Fruit fly (Drosophila melanogaster): ENCODE measurements around the gene CG1105.

Gene CG1105

dm6 chr3R:7067092-7067491 lies at the start of gene CG1105, which contains the start of gene CG1965 (continued):
- TF ChIP-seq cwo (GFP tag; optimal IDR thresholded peaks at IDR 0.05), result peak; percentile 84
- TF ChIP-seq Oli (tag; optimal IDR thresholded peaks at IDR 0.05), result peak; percentile 80
- peak; percentile 98 for TF ChIP-seq CG9932 (GFP tag; IDR thresholded peaks at IDR 0.05)
- TF ChIP-seq Ets97D (GFP tag; optimal IDR thresholded peaks at IDR 0.05), result peak; percentile 93
- TF ChIP-seq run (tag; optimal IDR thresholded peaks at IDR 0.05), result peak; percentile 82
- peak; percentile 83 for TF ChIP-seq Mes4 (GFP tag; optimal IDR thresholded peaks at IDR 0.05)
- TF ChIP-seq CG31388 (GFP tag; optimal IDR thresholded peaks at IDR 0.05), result peak; percentile 90
- TF ChIP-seq CG1024 (GFP tag; IDR thresholded peaks at IDR 0.05), result peak; percentile 73
- peak; percentile 15 for TF ChIP-seq kah (GFP tag; optimal IDR thresholded peaks at IDR 0.05)
- TF ChIP-seq Dref (GFP tag; IDR thresholded peaks at IDR 0.05), result peak; percentile 70
- TF ChIP-seq Awh (GFP tag; IDR thresholded peaks at IDR 0.05), result peak; percentile 88
- peak; percentile 58 for TF ChIP-seq Sry-β (GFP tag; optimal IDR thresholded peaks at IDR 0.05)
- TF ChIP-seq Ada2b (GFP tag; IDR thresholded peaks at IDR 0.05), result peak; percentile 92
- TF ChIP-seq HLHmδ (GFP tag; optimal IDR thresholded peaks at IDR 0.05), result no peak
- peak; percentile 94 for TF ChIP-seq klu (GFP tag; IDR thresholded peaks at IDR 0.05)
- TF ChIP-seq sisA (GFP tag; IDR thresholded peaks at IDR 0.05), result peak; percentile 96
- TF ChIP-seq zf30C (GFP tag; optimal IDR thresholded peaks at IDR 0.05), result no peak
- TF ChIP-seq CG11696 (GFP tag; IDR thresholded peaks at IDR 0.05), result no peak
- peak; percentile 92 for TF ChIP-seq maf-S (GFP tag; optimal IDR thresholded peaks at IDR 0.05)
- TF ChIP-seq en (GFP tag; optimal IDR thresholded peaks at IDR 0.05), result peak; percentile 83
- peak; percentile 85 for TF ChIP-seq CG8388 (GFP tag; optimal IDR thresholded peaks at IDR 0.05)
- TF ChIP-seq esg (GFP tag; conservative IDR thresholded peaks at IDR 0.05), result peak; percentile 92
- TF ChIP-seq ham (GFP tag; IDR thresholded peaks at IDR 0.05), result 0 out of 2 replicates have a peak, but pooled peaks have one; percentile 28
- TF ChIP-seq CG3407 (GFP tag; optimal IDR thresholded peaks at IDR 0.05), result peak; percentile 75
- peak; percentile 96 for TF ChIP-seq CG32532 (GFP tag; IDR thresholded peaks at IDR 0.05)
- peak; percentile 86 for TF ChIP-seq CrebB (tag; optimal IDR thresholded peaks at IDR 0.05)
- peak; percentile 99 for TF ChIP-seq inv (GFP tag; IDR thresholded peaks at IDR 0.05; ENCODE audit: partially characterized antibody)
- TF ChIP-seq sob (GFP tag; IDR thresholded peaks at IDR 0.05), result peak; percentile 97
- TF ChIP-seq gro (GFP tag; optimal IDR thresholded peaks at IDR 0.05), result peak; percentile 93
- TF ChIP-seq CG2202 (tag; optimal IDR thresholded peaks at IDR 0.05), result peak; percentile 83
- peak; percentile 96 for TF ChIP-seq bab2 (GFP tag; optimal IDR thresholded peaks at IDR 0.05)
- peak; percentile 95 for TF ChIP-seq HLH4C (GFP tag; IDR thresholded peaks at IDR 0.05; ENCODE audit: partially characterized antibody)
- TF ChIP-seq ap (GFP tag; IDR thresholded peaks at IDR 0.05), result peak; percentile 86
- TF ChIP-seq B-H1 (GFP tag; IDR thresholded peaks at IDR 0.05), result peak; percentile 92
- TF ChIP-seq CG7556 (GFP tag; optimal IDR thresholded peaks at IDR 0.05), result peak; percentile 85
- peak; percentile 94 for TF ChIP-seq Six4 (GFP tag; optimal IDR thresholded peaks at IDR 0.05)
- peak; percentile 83 for TF ChIP-seq Taf1 (GFP tag; IDR thresholded peaks at IDR 0.05)
- peak; percentile 91 for TF ChIP-seq CG16815 (GFP tag; optimal IDR thresholded peaks at IDR 0.05)
- no peak for TF ChIP-seq sqz (GFP tag; optimal IDR thresholded peaks at IDR 0.05)
- TF ChIP-seq CG17912 (GFP tag; optimal IDR thresholded peaks at IDR 0.05), result peak; percentile 78
- peak in 1 of 2 experiments; percentile 90 for TF ChIP-seq Dfd (GFP tag; optimal IDR thresholded peaks at IDR 0.05)
- peak; percentile 77 for TF ChIP-seq Nf-YA (GFP tag; IDR thresholded peaks at IDR 0.05)
- peak; percentile 84 for TF ChIP-seq CG12236 (GFP tag; optimal IDR thresholded peaks at IDR 0.05)
- peak; percentile 91 for TF ChIP-seq ttk (GFP tag; IDR thresholded peaks at IDR 0.05)
- peak; percentile 79 for TF ChIP-seq ewg (GFP tag; optimal IDR thresholded peaks at IDR 0.05)
- peak; percentile 97 for TF ChIP-seq ind (GFP tag; optimal IDR thresholded peaks at IDR 0.05)
- TF ChIP-seq zen2 (GFP tag; IDR thresholded peaks at IDR 0.05; ENCODE audit: partially characterized antibody), result peak; percentile 93
- TF ChIP-seq crc (GFP tag; optimal IDR thresholded peaks at IDR 0.05), result peak; percentile 82
- peak; percentile 84 for TF ChIP-seq Nf-YC (tag; optimal IDR thresholded peaks at IDR 0.05)
- TF ChIP-seq bigmax (GFP tag; optimal IDR thresholded peaks at IDR 0.05), result no peak
- peak; percentile 89 for TF ChIP-seq CG10979 (tag; optimal IDR thresholded peaks at IDR 0.05)
- TF ChIP-seq CG15011 (GFP tag; optimal IDR thresholded peaks at IDR 0.05), result peak; percentile 70
